Worm (Caenorhabditis elegans): Measurements from ENCODE around the gene daf-4.
"Not testable (repeated sequence)": the region's sequence is repeated elsewhere in the genome, so short reads cannot be mapped to it uniquely, and the experiment has no call there.

- TF ChIP-seq sdz-38 (tag; optimal IDR thresholded peaks at IDR 0.05); unc-130 (GFP tag; optimal IDR thresholded peaks at IDR 0.05); fkh-3 (tag; optimal IDR thresholded peaks at IDR 0.05); cebp-1 (tag; optimal IDR thresholded peaks at IDR 0.05): not testable (repeated sequence)
- peak; percentile 85 for TF ChIP-seq Y79H2A.3 (GFP tag; conservative IDR thresholded peaks at IDR 0.05)
- peak; percentile 98 for TF ChIP-seq D2030.7 (GFP tag; IDR thresholded peaks at IDR 0.05)
- 0 out of 2 replicates have a peak, but pooled peaks have one; percentile 10 for TF ChIP-seq cebp-1 (GFP tag; IDR thresholded peaks at IDR 0.05)
Measured at ce11 chrIII:5637297-5637876, 12.5 kb downstream of the daf-4 start.

Measured in whole organism, young adult.